Worm (Caenorhabditis elegans): ENCODE results near the gene C15B12.8.
A peak's percentile ranks its signal among the peaks of the same experiment; 100 is the strongest.

C15B12.8 gene

ce11 chrX:6520644-6521043 is 46.6 kb downstream of the C15B12.8 start (continued):
- no peak for TF ChIP-seq fkh-3 (tag; optimal IDR thresholded peaks at IDR 0.05)
- no peak for TF ChIP-seq nhr-179 (tag; optimal IDR thresholded peaks at IDR 0.05)

- TF ChIP-seq Y95B8A.8 (GFP tag; IDR thresholded peaks at IDR 0.05) (peak; percentile 78; the same call in 1 of the 2 replicates), let-526 (GFP tag; IDR thresholded peaks at IDR 0.05) (no peak), tbp1 (GFP tag; optimal IDR thresholded peaks at IDR 0.05) (no peak), egl-18 (GFP tag; IDR thresholded peaks at IDR 0.05) (no peak), ztf-28 (GFP tag; IDR thresholded peaks at IDR 0.05) (no peak), aptf-2 (GFP tag; conservative IDR thresholded peaks at IDR 0.05) (no peak), T26A5.8 (tag; optimal IDR thresholded peaks at IDR 0.05) (no peak), K12H6.12 (tag; optimal IDR thresholded peaks at IDR 0.05) (no peak), B0336.3 (GFP tag; IDR thresholded peaks at IDR 0.05) (peak; percentile 92), dpff-1 (tag; optimal IDR thresholded peaks at IDR 0.05) (peak; percentile 58), gei-17 (GFP tag; optimal IDR thresholded peaks at IDR 0.05) (peak; percentile 55), rpc-1 (optimal IDR thresholded peaks at IDR 0.05) (no peak), rpc-1 (tag; optimal IDR thresholded peaks at IDR 0.05) (no peak), F10E7.11 (tag; optimal IDR thresholded peaks at IDR 0.05) (peak; percentile 73), sdz-38 (tag; optimal IDR thresholded peaks at IDR 0.05) (no peak), madf-3 (GFP tag; IDR thresholded peaks at IDR 0.05) (0 out of 2 replicates have a peak, but pooled peaks have one; percentile 79), nfya-2 (GFP tag; IDR thresholded peaks at IDR 0.05) (0 out of 2 replicates have a peak, but pooled peaks have one; percentile 57), ets-4 (GFP tag; optimal IDR thresholded peaks at IDR 0.05) (peak; percentile 41), ceh-79 (tag; optimal IDR thresholded peaks at IDR 0.05) (no peak), ztf-25 (GFP tag; IDR thresholded peaks at IDR 0.05) (no peak), sea-2 (GFP tag; IDR thresholded peaks at IDR 0.05) (0 out of 2 replicates have a peak, but pooled peaks have one; percentile 24), aptf-3 (GFP tag; IDR thresholded peaks at IDR 0.05) (no peak), madf-10 (tag; optimal IDR thresholded peaks at IDR 0.05) (peak; percentile 14), F52B5.7 (tag; optimal IDR thresholded peaks at IDR 0.05) (no peak), ZK185.1 (tag; optimal IDR thresholded peaks at IDR 0.05; ENCODE audit: poor library complexity, severe bottlenecking) (peak; percentile 18), let-607 (tag; optimal IDR thresholded peaks at IDR 0.05) (peak; percentile 51 to 59), ekl-4 (GFP tag; IDR thresholded peaks at IDR 0.05) (peak; percentile 71), tlf-1 (GFP tag; optimal IDR thresholded peaks at IDR 0.05) (peak; percentile 69), nfyb-1 (GFP tag; IDR thresholded peaks at IDR 0.05) (peak; percentile 90), unc-130 (GFP tag; optimal IDR thresholded peaks at IDR 0.05) (no peak), rcor-1 (GFP tag; IDR thresholded peaks at IDR 0.05) (no peak), attf-6 (GFP tag; IDR thresholded peaks at IDR 0.05) (no peak), snpc-4 (GFP tag; optimal IDR thresholded peaks at IDR 0.05) (no peak), snpc-4 (tag; optimal IDR thresholded peaks at IDR 0.05) (no peak), lsl-1 (GFP tag; optimal IDR thresholded peaks at IDR 0.05) (no peak), die-1 (tag; optimal IDR thresholded peaks at IDR 0.05) (no peak), xnd-1 (tag; optimal IDR thresholded peaks at IDR 0.05) (no peak), hmg-20 (GFP tag; IDR thresholded peaks at IDR 0.05) (peak; percentile 49; the same call in 1 of the 2 replicates), chd-7 (tag; optimal IDR thresholded peaks at IDR 0.05) (peak; percentile 87), Y53G8AR.9 (GFP tag; conservative IDR thresholded peaks at IDR 0.05) (peak; percentile 92), K11D2.4 (GFP tag; IDR thresholded peaks at IDR 0.05) (0 out of 2 replicates have a peak, but pooled peaks have one; percentile 21), bed-1 (GFP tag; IDR thresholded peaks at IDR 0.05) (no peak), lin-54 (GFP tag; optimal IDR thresholded peaks at IDR 0.05) (peak; percentile 47), cebp-2 (GFP tag; IDR thresholded peaks at IDR 0.05) (0 out of 2 replicates have a peak, but pooled peaks have one; percentile 81), ztf-22 (GFP tag; optimal IDR thresholded peaks at IDR 0.05) (peak; percentile 40), ceh-58 (GFP tag; IDR thresholded peaks at IDR 0.05) (no peak)
These were observed 48.6 kb downstream of the C15B12.8 start for ce11 chrX:6522634-6523070.

Data from whole organism, young adult.